Worm (Caenorhabditis elegans): ENCODE data around the gene C49H3.4.

Gene C49H3.4

ce11 chrIV:7914991-7915390 is at the start of gene C49H3.4:
Gene C49H3.4 (plus strand): TSS chrIV:7915291.
- TF ChIP-seq F57C9.4 (tag; optimal IDR thresholded peaks at IDR 0.05) = no peak
- TF ChIP-seq C06A6.2 (GFP tag; conservative IDR thresholded peaks at IDR 0.05) = no peak
- no peak for TF ChIP-seq unc-62 (GFP tag; optimal IDR thresholded peaks at IDR 0.05)
- 0 out of 2 replicates have a peak, but pooled peaks have one; percentile 3 for TF ChIP-seq madf-3 (GFP tag; IDR thresholded peaks at IDR 0.05)

ce11 chrIV:7868607-7869006 is 46.5 kb upstream of the C49H3.4 start, which contains the start of gene flp-10:
Gene flp-10 (plus strand): TSS chrIV:7868907.
- no peak for TF ChIP-seq mcd-1 (GFP tag; IDR thresholded peaks at IDR 0.05)
- TF ChIP-seq B0019.2 (GFP tag; conservative IDR thresholded peaks at IDR 0.05) = no peak
- TF ChIP-seq hrde-1 (tag; optimal IDR thresholded peaks at IDR 0.05; ENCODE audit: borderline replicate concordance) = no peak
- no peak for TF ChIP-seq zim-3 (tag; optimal IDR thresholded peaks at IDR 0.05)
- TF ChIP-seq lin-35 (GFP tag; optimal IDR thresholded peaks at IDR 0.05) = no peak
- no peak for TF ChIP-seq xnd-1 (tag; optimal IDR thresholded peaks at IDR 0.05)
- no peak for TF ChIP-seq hlh-26 (GFP tag; conservative IDR thresholded peaks at IDR 0.05)
- TF ChIP-seq ceh-40 (GFP tag; IDR thresholded peaks at IDR 0.05) = no peak
- no peak for TF ChIP-seq nhr-179 (tag; optimal IDR thresholded peaks at IDR 0.05)
- TF ChIP-seq ztf-26 (tag; optimal IDR thresholded peaks at IDR 0.05) = no peak
- no peak for TF ChIP-seq ceh-58 (GFP tag; IDR thresholded peaks at IDR 0.05)
- TF ChIP-seq sptf-2 (GFP tag; optimal IDR thresholded peaks at IDR 0.05) = no peak
- no peak for TF ChIP-seq dpl-1 (GFP tag; optimal IDR thresholded peaks at IDR 0.05)
- no peak for TF ChIP-seq ccch-3 (GFP tag; optimal IDR thresholded peaks at IDR 0.05)

- TF ChIP-seq egrh-3 (GFP tag; IDR thresholded peaks at IDR 0.05) (no peak), hrde-1 (tag; optimal IDR thresholded peaks at IDR 0.05; ENCODE audit: borderline replicate concordance) (no peak), F57A8.1 (GFP tag; optimal IDR thresholded peaks at IDR 0.05) (no peak)
Measured at ce11 chrIV:7870451-7870850, 44.6 kb upstream of the C49H3.4 start, which contains the start of gene T06C10.3. Gene T06C10.3 (plus strand): TSS chrIV:7870751.

- no peak for TF ChIP-seq Y79H2A.3 (GFP tag; conservative IDR thresholded peaks at IDR 0.05)
- no peak for TF ChIP-seq F49E8.2 (tag; optimal IDR thresholded peaks at IDR 0.05; ENCODE audit: insufficient read depth)
Measured at ce11 chrIV:7877255-7877654, 37.8 kb upstream of the C49H3.4 start.

- TF ChIP-seq somi-1 (GFP tag; optimal IDR thresholded peaks at IDR 0.05) (no peak), akir-1 (GFP tag; optimal IDR thresholded peaks at IDR 0.05) (no peak), athp-1 (tag; optimal IDR thresholded peaks at IDR 0.05) (no peak), fkh-3 (tag; optimal IDR thresholded peaks at IDR 0.05) (no peak), Y53F4B.3 (GFP tag; IDR thresholded peaks at IDR 0.05) (no peak), unc-130 (GFP tag; optimal IDR thresholded peaks at IDR 0.05) (no peak), tbx-9 (tag; optimal IDR thresholded peaks at IDR 0.05; ENCODE audit: borderline replicate concordance) (no peak), mes-4 (tag; optimal IDR thresholded peaks at IDR 0.05) (no peak), ceh-91 (GFP tag; IDR thresholded peaks at IDR 0.05) (no peak), hlh-12 (tag; optimal IDR thresholded peaks at IDR 0.05) (no peak), F55B11.4 (tag; optimal IDR thresholded peaks at IDR 0.05; ENCODE audit: borderline replicate concordance, insufficient read depth) (no peak), ztf-26 (tag; optimal IDR thresholded peaks at IDR 0.05) (no peak), dpl-1 (GFP tag; optimal IDR thresholded peaks at IDR 0.05) (no peak), Y53G8AR.9 (GFP tag; conservative IDR thresholded peaks at IDR 0.05) (no peak), rec-8 (tag; optimal IDR thresholded peaks at IDR 0.05) (no peak), lsl-1 (GFP tag; optimal IDR thresholded peaks at IDR 0.05) (no peak), madf-6 (GFP tag; IDR thresholded peaks at IDR 0.05) (no peak), nfyb-1 (GFP tag; IDR thresholded peaks at IDR 0.05) (no peak), madf-8 (GFP tag; conservative IDR thresholded peaks at IDR 0.05) (no peak)
Measured at ce11 chrIV:7877781-7878180, 37.3 kb upstream of the C49H3.4 start, which contains the start of gene kin-26. Gene kin-26 (minus strand): TSS chrIV:7877881.
